Worm (Caenorhabditis elegans): Measurements from ENCODE around the gene npr-35.

npr-35 gene

DNA sequence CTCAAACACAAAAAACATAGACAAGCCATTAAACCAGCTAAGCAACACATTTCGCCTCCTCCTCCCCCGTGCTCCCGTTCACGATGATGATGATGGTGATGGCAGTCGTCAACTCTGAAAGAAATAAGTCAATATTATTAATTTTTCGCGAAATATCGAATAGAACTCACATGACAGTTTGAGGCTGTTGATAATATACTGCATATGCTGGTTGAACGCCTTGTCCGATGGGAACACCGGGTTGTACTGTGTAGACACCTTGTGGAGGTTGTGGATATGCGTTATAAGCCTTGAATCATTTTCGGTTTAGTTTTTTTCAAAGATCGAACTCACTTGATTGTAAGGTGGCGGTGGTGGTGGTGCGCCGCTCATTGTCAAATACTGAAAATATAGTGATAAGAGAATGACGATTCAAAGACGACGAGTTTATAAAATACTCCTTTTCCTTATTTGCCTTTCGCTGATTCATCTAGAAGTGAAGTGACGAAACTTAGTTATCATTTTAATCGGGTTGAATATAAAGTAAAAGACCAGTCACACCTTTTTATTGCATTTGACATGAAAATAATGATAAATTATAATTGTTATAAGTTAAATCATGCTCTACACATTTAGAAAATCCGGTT, 48.3 kb downstream of the npr-35 start, which contains the start of gene C33H5.13:
Gene C33H5.13 (minus strand): TSS at position 443 of the 626 bp plus-strand sequence.
- TF ChIP-seq fos-1 (tag; optimal IDR thresholded peaks at IDR 0.05) (peak; percentile 97), nhr-12 (tag; optimal IDR thresholded peaks at IDR 0.05) (no peak), nhr-129 (tag; optimal IDR thresholded peaks at IDR 0.05) (peak; percentile 7), skn-1 (tag; optimal IDR thresholded peaks at IDR 0.05) (peak; percentile 35), nhr-237 (tag; optimal IDR thresholded peaks at IDR 0.05) (no peak), crh-2 (tag; optimal IDR thresholded peaks at IDR 0.05) (peak; percentile 32), lin-13 (GFP tag; optimal IDR thresholded peaks at IDR 0.05) (no peak), sma-9 (GFP tag; optimal IDR thresholded peaks at IDR 0.05) (peak; percentile 13), sma-9 (tag; optimal IDR thresholded peaks at IDR 0.05) (no peak), unc-39 (tag; optimal IDR thresholded peaks at IDR 0.05) (no peak), nhr-23 (tag; optimal IDR thresholded peaks at IDR 0.05) (no peak), ztf-1 (GFP tag; conservative IDR thresholded peaks at IDR 0.05) (no peak)

DNA sequence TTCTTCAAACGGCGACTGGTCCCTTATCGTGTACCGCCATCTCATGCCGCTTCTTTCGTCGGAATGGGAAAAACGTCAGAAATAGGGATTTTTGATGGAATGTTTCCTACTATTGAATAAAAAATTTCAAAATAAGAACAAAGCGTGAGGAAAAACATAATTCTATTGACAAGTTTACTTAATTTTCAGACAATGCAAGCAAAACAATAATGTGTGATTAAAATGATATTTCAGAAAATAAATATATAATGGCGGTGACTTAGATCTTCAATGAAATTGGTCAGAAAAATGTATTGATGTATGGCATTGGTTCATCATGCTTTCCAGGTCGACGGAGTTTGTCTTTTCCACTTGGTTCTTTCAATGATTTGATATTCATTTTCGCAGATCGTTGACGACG, 51.1 kb downstream of the npr-35 start, which contains the start of gene ntp-1:
Gene ntp-1 (minus strand): TSS at position 101 of the 400 bp plus-strand sequence.
- TF ChIP-seq ztf-1 (GFP tag; conservative IDR thresholded peaks at IDR 0.05) (no peak), nhr-129 (tag; optimal IDR thresholded peaks at IDR 0.05) (no peak), ama-1 (optimal IDR thresholded peaks at IDR 0.05) (no peak), nhr-25 (tag; optimal IDR thresholded peaks at IDR 0.05) (no peak), unc-55 (GFP tag; optimal IDR thresholded peaks at IDR 0.05) (no peak), Y55F3AM.14 (GFP tag; optimal IDR thresholded peaks at IDR 0.05) (no peak), mab-5 (tag; optimal IDR thresholded peaks at IDR 0.05) (no peak), mdl-1 (tag; optimal IDR thresholded peaks at IDR 0.05) (no peak), nhr-237 (tag; optimal IDR thresholded peaks at IDR 0.05) (no peak), dmd-4 (tag; optimal IDR thresholded peaks at IDR 0.05) (no peak), elt-3 (tag; optimal IDR thresholded peaks at IDR 0.05) (no peak), nhr-77 (tag; optimal IDR thresholded peaks at IDR 0.05) (no peak), nhr-21 (tag; optimal IDR thresholded peaks at IDR 0.05) (no peak), R02D3.7 (tag; optimal IDR thresholded peaks at IDR 0.05) (no peak), lin-13 (GFP tag; optimal IDR thresholded peaks at IDR 0.05) (no peak), nhr-11 (tag; optimal IDR thresholded peaks at IDR 0.05) (no peak), sem-4 (tag; optimal IDR thresholded peaks at IDR 0.05) (no peak)

Measured in whole organism, L2 larva.